Worm (Caenorhabditis elegans): ENCODE results near the gene str-173.

- TF ChIP-seq ztf-11 (tag; optimal IDR thresholded peaks at IDR 0.05): no peak
- TF ChIP-seq snpc-4 (tag; optimal IDR thresholded peaks at IDR 0.05): no peak
- no peak for TF ChIP-seq elt-1 (tag; optimal IDR thresholded peaks at IDR 0.05; ENCODE audit: borderline replicate concordance, insufficient read depth)
- TF ChIP-seq sem-2 (GFP tag; optimal IDR thresholded peaks at IDR 0.05): no peak
- no peak for TF ChIP-seq lsy-2 (tag; optimal IDR thresholded peaks at IDR 0.05)
- TF ChIP-seq bed-3 (GFP tag; optimal IDR thresholded peaks at IDR 0.05): no peak
- no peak for TF ChIP-seq ces-1 (GFP tag; optimal IDR thresholded peaks at IDR 0.05)
These were observed 6.0 kb downstream of the str-173 start, which contains the start of gene str-172 for ce11 chrIV:4867610-4868009.
